Fruit fly (Drosophila melanogaster) whole organism, embryonic: Measurements from ENCODE around the gene SdicC.
A peak's percentile ranks its signal among the peaks of the same experiment; 100 is the strongest.

Source experiments
- BtbVII ChIP-seq: fragments of 200-800 bp; sonication (Bioruptor generic); optimal IDR thresholded peaks from 3 replicates; lab custom pipeline; 2017; ENCODE audit warnings: missing biosample characterization, mild to moderate bottlenecking, missing genetic modification characterization
- CG10431 ChIP-seq: fragments of 200-800 bp; sonication (Bioruptor generic); optimal IDR thresholded peaks from 3 replicates; lab custom pipeline; 2018; ENCODE audit warnings: missing biosample characterization, mild to moderate bottlenecking, missing genetic modification characterization
- CG10565 ChIP-seq: fragments of 200-800 bp; sonication (Bioruptor generic); optimal IDR thresholded peaks from 3 replicates; lab custom pipeline; 2016; ENCODE audit warnings: missing biosample characterization, mild to moderate bottlenecking, missing genetic modification characterization
- CG15011 ChIP-seq: fragments of 200-800 bp; sonication (Bioruptor generic); optimal IDR thresholded peaks from 3 replicates; lab custom pipeline; 2018; ENCODE audit warnings: missing biosample characterization, mild to moderate bottlenecking, missing genetic modification characterization
- CG15601 ChIP-seq: fragments of 200-800 bp; sonication (Bioruptor generic); optimal IDR thresholded peaks from 3 replicates; lab custom pipeline; 2019; ENCODE audit warnings: missing biosample characterization, mild to moderate bottlenecking, missing genetic modification characterization, moderate library complexity
- CG16815 ChIP-seq: fragments of 200-800 bp; sonication (Bioruptor generic); optimal IDR thresholded peaks from 3 replicates; lab custom pipeline; 2017; ENCODE audit warnings: missing biosample characterization, mild to moderate bottlenecking, missing genetic modification characterization
- CG17568 ChIP-seq: fragments of 200-800 bp; sonication (Bioruptor generic); optimal IDR thresholded peaks from 2 replicates; lab custom pipeline; 2018; ENCODE audit warnings: missing biosample characterization, mild to moderate bottlenecking, missing genetic modification characterization, moderate library complexity
- CG18764 ChIP-seq: fragments of 200-800 bp; sonication (Bioruptor generic); optimal IDR thresholded peaks from 3 replicates; lab custom pipeline; 2016; ENCODE audit warnings: missing biosample characterization, missing genetic modification characterization
- CG30431 ChIP-seq: fragments of 200-800 bp; sonication (Bioruptor generic); optimal IDR thresholded peaks from 2 replicates; lab custom pipeline; 2017; ENCODE audit warnings: missing biosample characterization, missing genetic modification characterization
- CG34376 ChIP-seq: fragments of 200-800 bp; sonication (Bioruptor generic); optimal IDR thresholded peaks from 2 replicates; lab custom pipeline; 2018; ENCODE audit warnings: missing biosample characterization, mild to moderate bottlenecking, missing genetic modification characterization
- CG4328 ChIP-seq: fragments of 200-800 bp; sonication (Bioruptor generic); optimal IDR thresholded peaks from 3 replicates; lab custom pipeline; 2017; ENCODE audit warnings: missing biosample characterization, missing genetic modification reagents, missing genetic modification characterization
- CG43689 ChIP-seq: fragments of 200-800 bp; sonication (Bioruptor generic); IDR thresholded peaks from 2 replicates; pipeline ENCODE4 v1.3.6; 2022; ENCODE audit warnings: missing biosample characterization, missing genetic modification characterization
- CG8290 ChIP-seq, 3 experiments: fragments of 200-800 bp; sonication (Bioruptor generic); optimal IDR thresholded peaks; 2 replicates each; lab custom pipeline; 2016 to 2019; ENCODE audit warnings: missing biosample characterization in 3 of 3, missing genetic modification characterization in 3 of 3, mild to moderate bottlenecking in 2 of 3, moderate library complexity in 1 of 3
- CG8765 ChIP-seq: fragments of 200-800 bp; sonication (Bioruptor generic); IDR thresholded peaks from 2 replicates; pipeline ENCODE4 v1.3.6; 2022; ENCODE audit warnings: missing biosample characterization, missing genetic modification characterization
- CoRest ChIP-seq: fragments of 200-800 bp; sonication (Bioruptor generic); optimal IDR thresholded peaks from 3 replicates; lab custom pipeline; 2018; ENCODE audit warnings: missing biosample characterization, mild to moderate bottlenecking, missing genetic modification characterization, moderate library complexity
- Dek ChIP-seq: fragments of 200-800 bp; sonication (Bioruptor generic); optimal IDR thresholded peaks from 3 replicates; lab custom pipeline; 2019; ENCODE audit warnings: missing biosample characterization, mild to moderate bottlenecking, missing genetic modification characterization, moderate library complexity
- Dip3 ChIP-seq: fragments of 200-800 bp; sonication (Bioruptor generic); optimal IDR thresholded peaks from 3 replicates; lab custom pipeline; 2016; ENCODE audit warnings: missing biosample characterization, missing genetic modification characterization
- Fer3 ChIP-seq: fragments of 200-800 bp; sonication (Bioruptor generic); optimal IDR thresholded peaks from 2 replicates; lab custom pipeline; 2018; ENCODE audit warnings: missing biosample characterization, mild to moderate bottlenecking, missing genetic modification characterization, moderate library complexity
- HHEX ChIP-seq: fragments of 200-800 bp; sonication (Bioruptor generic); optimal IDR thresholded peaks from 3 replicates; lab custom pipeline; 2017; ENCODE audit warnings: missing biosample characterization, mild to moderate bottlenecking, missing genetic modification characterization, missing genetic modification reagents
- Hr39 ChIP-seq: fragments of >200 bp; optimal IDR thresholded peaks from 2 replicates; lab custom pipeline; 2017
- Neu2 ChIP-seq: fragments of 200-800 bp; sonication (Bioruptor generic); optimal IDR thresholded peaks from 3 replicates; lab custom pipeline; 2016; ENCODE audit warnings: missing biosample characterization, missing genetic modification characterization, borderline replicate concordance
- Six4 ChIP-seq: fragments of 200-800 bp; sonication (Bioruptor generic); optimal IDR thresholded peaks from 2 replicates; lab custom pipeline; 2016; ENCODE audit warnings: missing biosample characterization, missing genetic modification characterization
- Sry-δ ChIP-seq: fragments of 200-800 bp; sonication (Bioruptor generic); optimal IDR thresholded peaks from 2 replicates; lab custom pipeline; 2016; ENCODE audit warnings: missing biosample characterization, missing genetic modification characterization
- cato ChIP-seq: fragments of 200-800 bp; sonication (Bioruptor generic); optimal IDR thresholded peaks from 2 replicates; lab custom pipeline; 2016; ENCODE audit warnings: missing biosample characterization, missing genetic modification characterization, borderline replicate concordance
- cg ChIP-seq: fragments of 200-800 bp; sonication (Bioruptor generic); optimal IDR thresholded peaks from 3 replicates; lab custom pipeline; 2019; ENCODE audit warnings: missing biosample characterization, mild to moderate bottlenecking, missing genetic modification characterization, moderate library complexity
- chif ChIP-seq, 2 experiments: fragments of 200-800 bp; sonication (Bioruptor generic); optimal IDR thresholded peaks; 3 replicates each; lab custom pipeline; 2016; ENCODE audit warnings: missing biosample characterization in 2 of 2, missing genetic modification characterization in 2 of 2
- crp ChIP-seq, 2 experiments: fragments of 200-800 bp; sonication (Bioruptor generic); optimal IDR thresholded peaks; 2 replicates in 1 of 2; 3 replicates in 1 of 2; lab custom pipeline; 2017; ENCODE audit warnings: missing biosample characterization in 2 of 2, missing genetic modification characterization in 2 of 2, mild to moderate bottlenecking in 1 of 2, moderate library complexity in 1 of 2
- esg ChIP-seq: fragments of 200-800 bp; sonication (Bioruptor generic); conservative IDR thresholded peaks from 2 replicates; pipeline ENCODE4 v1.3.6; 2022; ENCODE audit warnings: missing biosample characterization, missing genetic modification characterization
- gcm ChIP-seq: fragments of 200-800 bp; sonication (Bioruptor generic); optimal IDR thresholded peaks from 2 replicates; lab custom pipeline; 2019; ENCODE audit warnings: missing biosample characterization, mild to moderate bottlenecking, missing genetic modification characterization, moderate library complexity
- ham ChIP-seq: fragments of 200-800 bp; sonication (Bioruptor generic); IDR thresholded peaks from 2 replicates; pipeline ENCODE4 v1.3.6; 2022; ENCODE audit warnings: missing biosample characterization, missing genetic modification characterization
- lab ChIP-seq: fragments of 200-800 bp; sonication (Bioruptor generic); optimal IDR thresholded peaks from 3 replicates; lab custom pipeline; 2017; ENCODE audit warnings: missing biosample characterization, missing genetic modification characterization, mild to moderate bottlenecking, moderate library complexity, missing genetic modification reagents
- oc ChIP-seq: fragments of 200-800 bp; sonication (Bioruptor generic); optimal IDR thresholded peaks from 2 replicates; lab custom pipeline; 2018; ENCODE audit warnings: missing biosample characterization, mild to moderate bottlenecking, missing genetic modification characterization, moderate library complexity
- otp ChIP-seq: fragments of 200-800 bp; sonication (Bioruptor generic); IDR thresholded peaks from 3 replicates; pipeline ENCODE4, ENCODE4 v1.3.6; 2022; ENCODE audit warnings: missing biosample characterization, missing genetic modification characterization
- p53 ChIP-seq: fragments of 200-800 bp; sonication (Bioruptor generic); optimal IDR thresholded peaks from 2 replicates; lab custom pipeline; 2016; ENCODE audit warnings: missing biosample characterization, missing genetic modification characterization
- psq ChIP-seq: fragments of 200-800 bp; sonication (Bioruptor generic); optimal IDR thresholded peaks from 2 replicates; lab custom pipeline; 2017; ENCODE audit warnings: missing biosample characterization, missing genetic modification characterization
- ranshi ChIP-seq: fragments of 200-800 bp; sonication (Bioruptor generic); IDR thresholded peaks from 2 replicates; pipeline ENCODE4 v1.3.6; 2022; ENCODE audit warnings: missing biosample characterization, missing genetic modification characterization
- run ChIP-seq: fragments of 200-800 bp; sonication (Bioruptor generic); optimal IDR thresholded peaks from 3 replicates; lab custom pipeline; 2018; ENCODE audit warnings: missing biosample characterization, mild to moderate bottlenecking, missing genetic modification characterization
- sima ChIP-seq: fragments of 200-800 bp; sonication (Bioruptor generic); optimal IDR thresholded peaks from 2 replicates; lab custom pipeline; 2016; ENCODE audit warnings: missing biosample characterization, missing genetic modification characterization
- ssp ChIP-seq: fragments of 200-800 bp; sonication (Bioruptor generic); IDR thresholded peaks from 2 replicates; pipeline ENCODE4 v1.3.6; 2022; ENCODE audit warnings: missing biosample characterization, missing genetic modification characterization
- zfh1 ChIP-seq: fragments of 200-800 bp; sonication (Bioruptor generic); IDR thresholded peaks from 3 replicates; pipeline ENCODE4 v1.3.6; 2022; ENCODE audit warnings: missing biosample characterization, missing genetic modification characterization

SdicC gene

dm6 chrX:20235794-20236513 is 18.9 kb upstream of the SdicC start, which contains the start of gene sw (continued):
- TF ChIP-seq HHEX (GFP tag; lab: Kevin White, UChicago) (peak; percentile 52), CG43689 (GFP tag; lab: Robert Waterston, UW) (no peak), Hr39 (no peak), CoRest (tag; lab: Kevin White, UChicago) (peak; percentile 78), CG30431 (peak; percentile 35), cato (GFP tag; lab: Kevin White, UChicago) (peak; percentile 5), oc (tag; lab: Kevin White, UChicago) (no peak), esg (GFP tag; lab: Robert Waterston, UW) (peak; percentile 60), gcm (GFP tag; lab: Kevin White, UChicago) (no peak), CG15601 (tag; lab: Kevin White, UChicago) (peak; percentile 47), Dek (tag; lab: Kevin White, UChicago) (peak; percentile 33), Fer3 (tag; lab: Kevin White, UChicago) (peak; percentile 56), ssp (GFP tag; lab: Robert Waterston, UW) (peak; percentile 63), CG8765 (GFP tag; lab: Robert Waterston, UW) (no peak), p53 (GFP tag; lab: Kevin White, UChicago) (peak; percentile 21), psq (GFP tag; lab: Kevin White, UChicago) (peak; percentile 16), sima (GFP tag; lab: Kevin White, UChicago) (no peak), crp (GFP tag; optimal IDR thresholded peaks at IDR 0.05; lab: Kevin White, UChicago) (peak in 1 of 2 experiments; percentile 78), otp (GFP tag; lab: Robert Waterston, UW) (0 out of 3 replicates have a peak, but pooled peaks have one; percentile 29), CG18764 (GFP tag; lab: Kevin White, UChicago) (no peak), ranshi (GFP tag; lab: Robert Waterston, UW) (peak; percentile 60; the same call in 1 of the 2 replicates), BtbVII (GFP tag; lab: Kevin White, UChicago) (no peak), Neu2 (GFP tag; lab: Kevin White, UChicago) (peak; percentile 58), CG4328 (GFP tag; lab: Kevin White, UChicago) (peak; percentile 32), ham (no peak), Six4 (GFP tag; lab: Kevin White, UChicago) (no peak), CG8290 (GFP tag; optimal IDR thresholded peaks at IDR 0.05; lab: Kevin White, UChicago) (no peak), CG8290 (tag; optimal IDR thresholded peaks at IDR 0.05; lab: Kevin White, UChicago) (peak; percentile 14 to 72), Sry-δ (GFP tag; lab: Kevin White, UChicago) (peak; percentile 93), zfh1 (GFP tag; lab: Robert Waterston, UW) (peak; percentile 77), lab (peak; percentile 57), CG10565 (GFP tag; lab: Kevin White, UChicago) (no peak), run (tag; lab: Kevin White, UChicago) (no peak), CG17568 (GFP tag; lab: Kevin White, UChicago) (no peak), Dip3 (GFP tag; lab: Kevin White, UChicago) (peak; percentile 63), CG16815 (peak; percentile 23), cg (GFP tag; lab: Kevin White, UChicago) (no peak), CG15011 (GFP tag; lab: Kevin White, UChicago) (no peak), chif (GFP tag; optimal IDR thresholded peaks at IDR 0.05; lab: Kevin White, UChicago) (peak; percentile 23 to 38), CG10431 (GFP tag; lab: Kevin White, UChicago) (no peak), CG34376 (peak; percentile 21)
